Fruit fly (Drosophila melanogaster) Kc167 (cell line): Measurements from ENCODE around the gene yip2.

Experiments used
- Myc ChIP-seq: fragments of >200 bp; optimal IDR thresholded peaks from 2 replicates; lab custom pipeline; 2017; ENCODE audit warnings: missing external identifiers
- Sin3A ChIP-seq: fragments of >200 bp; optimal IDR thresholded peaks from 2 replicates; lab custom pipeline; 2018; ENCODE audit warnings: missing external identifiers
- h ChIP-seq: fragments of >200 bp; optimal IDR thresholded peaks from 3 replicates; lab custom pipeline; 2018; ENCODE audit warnings: missing external identifiers
- insv ChIP-seq: fragments of >200 bp; optimal IDR thresholded peaks from 3 replicates; lab custom pipeline; 2018; ENCODE audit warnings: missing external identifiers
- psq ChIP-seq: fragments of >200 bp; optimal IDR thresholded peaks from 2 replicates; lab custom pipeline; 2017; ENCODE audit warnings: missing external identifiers
- ttk ChIP-seq: sonication (Bioruptor generic); optimal IDR thresholded peaks from 2 replicates; lab custom pipeline; 2017; ENCODE audit warnings: missing external identifiers

DNA sequence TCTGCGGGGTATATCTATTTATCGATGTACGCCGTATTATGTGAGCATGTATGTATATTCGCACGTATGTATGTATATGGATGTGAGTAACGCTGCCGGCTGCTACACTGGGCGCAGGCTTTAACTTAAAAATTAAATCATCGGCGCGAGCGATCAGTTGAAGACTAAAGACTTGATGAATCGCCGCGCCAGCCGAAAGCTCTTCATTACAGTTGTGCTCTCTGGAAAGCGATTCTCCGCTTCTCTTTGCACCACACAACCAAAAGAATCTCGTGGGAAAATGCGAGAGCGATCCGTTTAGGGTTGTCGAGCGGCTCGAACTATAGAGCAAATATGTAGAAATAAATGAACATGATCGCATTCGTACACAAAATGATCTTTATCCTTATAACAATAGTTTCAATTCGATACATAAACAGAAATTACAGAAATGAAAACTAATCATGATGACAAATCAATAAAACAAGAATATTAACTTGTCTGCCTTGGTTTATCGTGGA is 6.5 kb upstream of the yip2 start, which contains the start of gene CG13124:
- no peak for TF ChIP-seq Myc (lab: Kevin White, UChicago)
- TF ChIP-seq h (lab: Kevin White, UChicago): no peak
- no peak for TF ChIP-seq ttk (lab: Kevin White, UChicago)
- no peak for TF ChIP-seq insv
- no peak for TF ChIP-seq psq (lab: Kevin White, UChicago)
- no peak for TF ChIP-seq Sin3A (lab: Kevin White, UChicago)
